Worm (Caenorhabditis elegans) whole organism, late embryonic: ENCODE data around the gene mcu-1.
A peak's percentile ranks its signal among the peaks of the same experiment; 100 is the strongest.

Experiments used
- F13H6.1 ChIP-seq: sonication (generic microtip); optimal IDR thresholded peaks from 2 replicates; lab custom pipeline; 2016; ENCODE audit warnings: missing genetic modification characterization, missing compliant biosample characterization
- T23F11.4 ChIP-seq: fragments of 200-800 bp; sonication (Bioruptor generic); optimal IDR thresholded peaks from 2 replicates; lab custom pipeline; 2018; ENCODE audit warnings: mild to moderate bottlenecking, missing genetic modification characterization, missing compliant biosample characterization
- ahr-1 ChIP-seq: sonication (generic microtip); optimal IDR thresholded peaks from 2 replicates; lab custom pipeline; 2016; ENCODE audit warnings: missing genetic modification characterization, missing compliant biosample characterization
- ama-1 ChIP-seq: fragments of 150-350 bp; optimal IDR thresholded peaks from 2 replicates; lab custom pipeline; 2014
- ceh-14 ChIP-seq: sonication (generic microtip); optimal IDR thresholded peaks from 2 replicates; lab custom pipeline; 2016; ENCODE audit warnings: missing genotype, missing genetic modification characterization, missing compliant biosample characterization
- ceh-22 ChIP-seq: sonication (generic microtip); optimal IDR thresholded peaks from 2 replicates; lab custom pipeline; 2017; ENCODE audit warnings: missing biosample characterization, missing genetic modification characterization
- ceh-24 ChIP-seq: sonication (generic microtip); optimal IDR thresholded peaks from 2 replicates; lab custom pipeline; 2016; ENCODE audit warnings: mild to moderate bottlenecking, missing genetic modification characterization, missing compliant biosample characterization
- ceh-30 ChIP-seq: fragments of 150-350 bp; optimal IDR thresholded peaks from 2 replicates; lab custom pipeline; 2014; ENCODE audit warnings: missing biosample characterization, missing genetic modification characterization
- ceh-31 ChIP-seq: sonication (generic microtip); optimal IDR thresholded peaks from 2 replicates; lab custom pipeline; 2016; ENCODE audit warnings: missing genetic modification characterization, missing compliant biosample characterization
- ceh-34 ChIP-seq: sonication (generic microtip); optimal IDR thresholded peaks from 2 replicates; lab custom pipeline; 2016; ENCODE audit warnings: mild to moderate bottlenecking, missing genetic modification characterization, missing compliant biosample characterization
- ceh-45 ChIP-seq: fragments of 200-800 bp; sonication (Bioruptor generic); IDR thresholded peaks from 2 replicates; pipeline ENCODE4 v1.3.6; 2022; ENCODE audit warnings: missing genetic modification reagents, missing genetic modification characterization, missing compliant biosample characterization
- ceh-6 ChIP-seq: fragments of 200-800 bp; sonication (Bioruptor generic); optimal IDR thresholded peaks from 2 replicates; lab custom pipeline; 2018; ENCODE audit warnings: mild to moderate bottlenecking, missing genetic modification characterization, missing compliant biosample characterization
- che-1 ChIP-seq: sonication (generic microtip); optimal IDR thresholded peaks from 2 replicates; lab custom pipeline; 2016; ENCODE audit warnings: mild to moderate bottlenecking, missing genetic modification characterization, missing compliant biosample characterization
- dmd-4 ChIP-seq: sonication (generic microtip); optimal IDR thresholded peaks from 2 replicates; lab custom pipeline; 2016; ENCODE audit warnings: borderline replicate concordance, missing genetic modification characterization, missing compliant biosample characterization
- dve-1 ChIP-seq: sonication (generic microtip); optimal IDR thresholded peaks from 2 replicates; lab custom pipeline; 2017; ENCODE audit warnings: antibody characterized with exemption, mild to moderate bottlenecking, missing genetic modification characterization, missing compliant biosample characterization
- elt-2 ChIP-seq: sonication (generic microtip); optimal IDR thresholded peaks from 2 replicates; lab custom pipeline; 2016; ENCODE audit warnings: missing genetic modification reagents, missing genetic modification characterization, missing compliant biosample characterization
- ets-4 ChIP-seq: sonication (generic microtip); optimal IDR thresholded peaks from 2 replicates; lab custom pipeline; 2016; ENCODE audit warnings: missing genetic modification characterization, missing compliant biosample characterization
- fkh-10 ChIP-seq: fragments of 150-350 bp; optimal IDR thresholded peaks from 2 replicates; lab custom pipeline; 2014; ENCODE audit warnings: missing biosample characterization, missing genetic modification reagents, missing genetic modification characterization
- fkh-6 ChIP-seq: sonication (generic microtip); optimal IDR thresholded peaks from 2 replicates; lab custom pipeline; 2016; ENCODE audit warnings: missing genetic modification characterization, missing compliant biosample characterization
- gmeb-2 ChIP-seq: sonication (generic microtip); optimal IDR thresholded peaks from 2 replicates; lab custom pipeline; 2016; ENCODE audit warnings: missing genetic modification characterization, inconsistent platforms, missing compliant biosample characterization
- hlh-30 ChIP-seq: sonication (generic microtip); optimal IDR thresholded peaks from 2 replicates; lab custom pipeline; 2017; ENCODE audit warnings: antibody characterized with exemption, missing genetic modification characterization, missing compliant biosample characterization; ENCODE audit not compliant: insufficient read depth
- hlh-6 ChIP-seq: sonication (generic microtip); optimal IDR thresholded peaks from 2 replicates; lab custom pipeline; 2016; ENCODE audit warnings: missing genotype, missing genetic modification characterization, missing compliant biosample characterization
- hlh-8 ChIP-seq: sonication (generic microtip); optimal IDR thresholded peaks from 2 replicates; lab custom pipeline; 2016; ENCODE audit warnings: missing genotype, missing genetic modification characterization, missing compliant biosample characterization
- lim-6 ChIP-seq: sonication (generic microtip); optimal IDR thresholded peaks from 2 replicates; lab custom pipeline; 2016; ENCODE audit warnings: missing genetic modification characterization, missing compliant biosample characterization
- lin-11 ChIP-seq: fragments of 200-800 bp; sonication (Bioruptor generic); optimal IDR thresholded peaks from 2 replicates; lab custom pipeline; 2018; ENCODE audit warnings: mild to moderate bottlenecking, missing genetic modification characterization, missing compliant biosample characterization
- madf-2 ChIP-seq: sonication (generic microtip); optimal IDR thresholded peaks from 2 replicates; lab custom pipeline; 2017; ENCODE audit warnings: missing genetic modification characterization, missing compliant biosample characterization
- mec-3 ChIP-seq: sonication (generic microtip); optimal IDR thresholded peaks from 2 replicates; lab custom pipeline; 2016; ENCODE audit warnings: borderline replicate concordance, missing genetic modification characterization, missing compliant biosample characterization
- nfya-1 ChIP-seq: sonication (generic microtip); optimal IDR thresholded peaks from 2 replicates; lab custom pipeline; 2017; ENCODE audit warnings: missing genetic modification characterization, mild to moderate bottlenecking, missing compliant biosample characterization, antibody characterized with exemption, moderate library complexity
- nhr-11 ChIP-seq: fragments of 150-350 bp; optimal IDR thresholded peaks from 2 replicates; lab custom pipeline; 2014; ENCODE audit warnings: missing biosample characterization, missing genetic modification characterization
- odd-2 ChIP-seq: sonication (generic microtip); optimal IDR thresholded peaks from 2 replicates; lab custom pipeline; 2017; ENCODE audit warnings: antibody characterized with exemption, mild to moderate bottlenecking, missing genetic modification characterization, missing compliant biosample characterization
- pag-3 ChIP-seq: sonication (generic microtip); optimal IDR thresholded peaks from 2 replicates; lab custom pipeline; 2016; ENCODE audit warnings: missing compliant biosample characterization, missing genetic modification characterization, borderline replicate concordance
- pat-9 ChIP-seq: fragments of 200-800 bp; sonication (Bioruptor generic); optimal IDR thresholded peaks from 2 replicates; lab custom pipeline; 2018; ENCODE audit warnings: mild to moderate bottlenecking, missing genetic modification characterization, moderate library complexity, missing compliant biosample characterization
- pha-2 ChIP-seq: sonication (generic microtip); optimal IDR thresholded peaks from 2 replicates; lab custom pipeline; 2017; ENCODE audit warnings: mild to moderate bottlenecking, missing genetic modification characterization, missing compliant biosample characterization
- pha-4 ChIP-seq: fragments of 150-350 bp; optimal IDR thresholded peaks from 2 replicates; lab custom pipeline; 2018; ENCODE audit warnings: missing biosample characterization, missing genetic modification reagents, missing genetic modification characterization
- pqm-1 ChIP-seq: sonication (generic microtip); optimal IDR thresholded peaks from 2 replicates; lab custom pipeline; 2016; ENCODE audit warnings: missing genetic modification characterization, missing compliant biosample characterization
- pros-1 ChIP-seq: fragments of 150-350 bp; optimal IDR thresholded peaks from 2 replicates; lab custom pipeline; 2014; ENCODE audit warnings: missing biosample characterization, missing genetic modification reagents, missing genetic modification characterization
- rnt-1 ChIP-seq: sonication (generic microtip); optimal IDR thresholded peaks from 2 replicates; lab custom pipeline; 2016; ENCODE audit warnings: missing genetic modification characterization, missing compliant biosample characterization
- sdc-2 ChIP-seq: sonication (generic microtip); optimal IDR thresholded peaks from 2 replicates; lab custom pipeline; 2016; ENCODE audit warnings: missing genotype, missing genetic modification characterization, missing compliant biosample characterization
- sox-2 ChIP-seq: fragments of 200-800 bp; sonication (Bioruptor generic); IDR thresholded peaks from 2 replicates; pipeline ENCODE4 v1.3.6; 2022; ENCODE audit warnings: missing genetic modification reagents, missing genetic modification characterization, missing compliant biosample characterization
- syd-9 ChIP-seq: sonication (generic microtip); optimal IDR thresholded peaks from 2 replicates; lab custom pipeline; 2016; ENCODE audit warnings: mild to moderate bottlenecking, missing genetic modification characterization, moderate library complexity, missing compliant biosample characterization
- tbx-2 ChIP-seq: sonication (generic microtip); optimal IDR thresholded peaks from 2 replicates; lab custom pipeline; 2016; ENCODE audit warnings: missing genetic modification characterization, missing compliant biosample characterization
- tbx-7 ChIP-seq: sonication (generic microtip); optimal IDR thresholded peaks from 2 replicates; lab custom pipeline; 2016; ENCODE audit warnings: missing genotype, missing genetic modification characterization, missing compliant biosample characterization
- unc-3 ChIP-seq, 2 experiments: fragments of 200-800 bp in 1 of 2; sonication (Bioruptor generic) in 1 of 2; sonication (generic microtip) in 1 of 2; conservative IDR thresholded peaks in 1 of 2; optimal IDR thresholded peaks in 1 of 2; 2 replicates each; pipeline versions ENCODE4 v1.3.6 to Lab custom; 2016 to 2022; ENCODE audit warnings: missing compliant biosample characterization in 2 of 2, missing genetic modification characterization in 2 of 2, missing genetic modification reagents in 1 of 2
- unc-42 ChIP-seq: sonication (generic microtip); optimal IDR thresholded peaks from 2 replicates; lab custom pipeline; 2016; ENCODE audit warnings: missing genotype, missing genetic modification characterization, missing compliant biosample characterization
- unc-55 ChIP-seq: sonication (generic microtip); optimal IDR thresholded peaks from 2 replicates; lab custom pipeline; 2017; ENCODE audit warnings: missing biosample characterization, missing genetic modification reagents, missing genetic modification characterization
- unc-86 ChIP-seq: sonication (generic microtip); optimal IDR thresholded peaks from 2 replicates; lab custom pipeline; 2016; ENCODE audit warnings: missing genetic modification characterization, missing compliant biosample characterization
- zip-5 ChIP-seq: sonication (generic microtip); optimal IDR thresholded peaks from 2 replicates; lab custom pipeline; 2016; ENCODE audit warnings: missing genetic modification characterization, missing compliant biosample characterization
- ztf-16 ChIP-seq: sonication (generic microtip); optimal IDR thresholded peaks from 2 replicates; lab custom pipeline; 2017; ENCODE audit warnings: missing genetic modification characterization, missing compliant biosample characterization

Gene mcu-1

DNA sequence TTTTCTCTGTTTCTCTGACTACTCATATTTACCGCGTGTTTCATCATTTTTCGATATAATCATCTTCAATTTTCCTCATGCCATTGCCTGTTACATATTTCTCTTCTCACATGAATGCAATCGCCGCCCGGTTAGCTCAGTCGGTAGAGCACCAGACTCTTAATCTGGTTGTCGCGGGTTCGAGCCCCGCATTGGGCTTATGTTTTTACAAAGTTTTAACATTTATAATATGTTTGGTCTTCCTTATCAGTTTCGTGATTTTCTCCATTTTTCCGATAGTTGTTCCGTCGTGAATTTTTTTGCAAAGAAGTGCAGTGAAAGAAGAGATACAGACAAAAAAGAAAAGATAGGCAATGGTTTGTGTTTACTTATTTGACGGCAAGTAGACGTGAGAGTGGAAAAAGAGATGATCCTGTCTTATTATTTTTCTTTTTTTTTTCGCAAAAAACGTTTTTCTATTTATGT, 28.0 kb upstream of the mcu-1 start (continued):
- TF ChIP-seq fkh-6 (peak; percentile 82), mec-3 (peak; percentile 55), unc-55 (GFP tag; lab: Kevin White, UChicago) (peak; percentile 7), pha-2 (peak; percentile 71), ets-4 (tag; lab: Kevin White, UChicago) (peak; percentile 21), rnt-1 (peak; percentile 35), pag-3 (tag; lab: Kevin White, UChicago) (no peak), ahr-1 (tag; lab: Kevin White, UChicago) (peak; percentile 49), lim-6 (tag; lab: Kevin White, UChicago) (peak; percentile 30), che-1 (tag; lab: Kevin White, UChicago) (peak; percentile 83), sox-2 (peak; percentile 61; the same call in 1 of the 2 replicates), ceh-31 (tag; lab: Kevin White, UChicago) (peak; percentile 49), ztf-16 (peak; percentile 77), pha-4 (tag; lab: Kevin White, UChicago) (no peak), T23F11.4 (GFP tag; lab: Kevin White, UChicago) (peak; percentile 71), zip-5 (tag; lab: Kevin White, UChicago) (peak; percentile 41), ceh-45 (GFP tag; lab: Robert Waterston, UW) (peak; percentile 74; the same call in 1 of the 2 replicates), dmd-4 (tag; lab: Kevin White, UChicago) (peak; percentile 71), hlh-6 (tag; lab: Kevin White, UChicago) (peak; percentile 85), hlh-30 (tag; lab: Kevin White, UChicago) (peak; percentile 54), ceh-22 (tag; lab: Kevin White, UChicago) (no peak), unc-86 (tag; lab: Kevin White, UChicago) (peak; percentile 77), elt-2 (tag; lab: Kevin White, UChicago) (peak; percentile 97), unc-3 (GFP tag; conservative IDR thresholded peaks at IDR 0.05; lab: Robert Waterston, UW) (peak; percentile 58), unc-3 (tag; optimal IDR thresholded peaks at IDR 0.05; lab: Kevin White, UChicago) (peak; percentile 76), ceh-24 (tag; lab: Kevin White, UChicago) (peak; percentile 46), ama-1 (lab: Kevin White, UChicago) (no peak), ceh-14 (tag; lab: Kevin White, UChicago) (peak; percentile 73), unc-42 (peak; percentile 52), fkh-10 (no peak), nfya-1 (tag; lab: Kevin White, UChicago) (peak; percentile 57), tbx-7 (tag; lab: Kevin White, UChicago) (peak; percentile 18), sdc-2 (tag; lab: Kevin White, UChicago) (peak; percentile 59), tbx-2 (peak; percentile 75), pat-9 (peak; percentile 54), pqm-1 (tag; lab: Kevin White, UChicago) (peak; percentile 82), hlh-8 (peak; percentile 47), ceh-30 (tag; lab: Kevin White, UChicago) (no peak), nhr-11 (tag; lab: Kevin White, UChicago) (no peak), pros-1 (tag; lab: Kevin White, UChicago) (no peak), ceh-6 (GFP tag; lab: Kevin White, UChicago) (peak; percentile 78), gmeb-2 (tag; lab: Kevin White, UChicago) (peak; percentile 70), syd-9 (tag; lab: Kevin White, UChicago) (peak; percentile 39), odd-2 (peak; percentile 34), madf-2 (tag; lab: Kevin White, UChicago) (peak; percentile 82), F13H6.1 (tag; lab: Kevin White, UChicago) (peak; percentile 69), dve-1 (tag; lab: Kevin White, UChicago) (peak; percentile 90), ceh-34 (tag; lab: Kevin White, UChicago) (peak; percentile 83), lin-11 (tag; lab: Kevin White, UChicago) (peak; percentile 78)
